Fruit fly (Drosophila melanogaster) whole organism, wandering third instar larva: ENCODE results near the gene CG13059.

Experiments used
- Abd-B ChIP-seq: fragments of >200 bp; optimal IDR thresholded peaks from 2 replicates; lab custom pipeline; 2017; ENCODE audit warnings: missing biosample characterization, missing genetic modification characterization
- CrebA ChIP-seq: fragments of 200-800 bp; sonication (Bioruptor generic); optimal IDR thresholded peaks from 2 replicates; lab custom pipeline; 2016; ENCODE audit warnings: missing biosample characterization, mild to moderate bottlenecking, missing genetic modification characterization, borderline replicate concordance
- Dfd ChIP-seq: fragments of >200 bp; optimal IDR thresholded peaks from 2 replicates; lab custom pipeline; 2017; ENCODE audit warnings: missing biosample characterization, missing genetic modification characterization
- HLH106 ChIP-seq: fragments of 200-800 bp; optimal IDR thresholded peaks from 3 replicates; lab custom pipeline; 2019; ENCODE audit warnings: missing biosample characterization, mild to moderate bottlenecking, missing genetic modification characterization, moderate library complexity
- Hnf4 ChIP-seq: fragments of 200-800 bp; sonication (Bioruptor generic); optimal IDR thresholded peaks from 2 replicates; lab custom pipeline; 2016; ENCODE audit warnings: missing biosample characterization, mild to moderate bottlenecking, missing genetic modification characterization
- Hr78 ChIP-seq: fragments of >200 bp; optimal IDR thresholded peaks from 2 replicates; lab custom pipeline; 2017; ENCODE audit warnings: missing biosample characterization, missing genetic modification characterization
- Hr83 ChIP-seq: fragments of 200-300 bp; sonication (Bioruptor generic); optimal IDR thresholded peaks from 2 replicates; lab custom pipeline; 2016; ENCODE audit warnings: missing biosample characterization, mild to moderate bottlenecking, missing genetic modification characterization, moderate library complexity; ENCODE audit not compliant: poor library complexity, severe bottlenecking
- Jra ChIP-seq: sonication (Bioruptor generic); optimal IDR thresholded peaks from 2 replicates; lab custom pipeline; 2016; ENCODE audit warnings: missing biosample characterization, missing genetic modification characterization
- Mio ChIP-seq: sonication (Bioruptor generic); optimal IDR thresholded peaks from 2 replicates; lab custom pipeline; 2016; ENCODE audit warnings: missing biosample characterization, missing genetic modification characterization
- Myc ChIP-seq: fragments of >200 bp; optimal IDR thresholded peaks from 2 replicates; lab custom pipeline; 2017
- N ChIP-seq: fragments of >200 bp; optimal IDR thresholded peaks from 2 replicates; lab custom pipeline; 2018; ENCODE audit warnings: missing biosample characterization, missing external identifiers, missing genetic modification characterization
- OdsH ChIP-seq: fragments of 200-800 bp; sonication (Bioruptor generic); optimal IDR thresholded peaks from 2 replicates; lab custom pipeline; 2016; ENCODE audit warnings: missing biosample characterization, mild to moderate bottlenecking, missing genetic modification characterization
- Rel ChIP-seq, 2 experiments: fragments of 200-800 bp; sonication (Bioruptor generic) in 1 of 2; optimal IDR thresholded peaks; 2 replicates in 1 of 2; 3 replicates in 1 of 2; lab custom pipeline; 2016 to 2019; ENCODE audit warnings: mild to moderate bottlenecking in 2 of 2, missing biosample characterization in 2 of 2, missing genetic modification characterization in 2 of 2, moderate library complexity in 1 of 2
- Vsx2 ChIP-seq: fragments of 200-300, 225-300 bp; sonication (Bioruptor generic); optimal IDR thresholded peaks from 2 replicates; lab custom pipeline; 2018; ENCODE audit warnings: missing biosample characterization, missing genetic modification characterization; ENCODE audit not compliant: partially characterized antibody
- brk ChIP-seq: fragments of 200-800 bp; sonication (Bioruptor generic); optimal IDR thresholded peaks from 2 replicates; lab custom pipeline; 2016; ENCODE audit warnings: missing biosample characterization, mild to moderate bottlenecking, missing genetic modification characterization
- dl ChIP-seq, 2 experiments: fragments of 175-275, 200-275 bp in 1 of 2; fragments of 200-275 bp in 1 of 2; sonication (Bioruptor generic); optimal IDR thresholded peaks; lab custom pipeline; 2018; ENCODE audit warnings: mild to moderate bottlenecking in 2 of 2, missing biosample characterization in 2 of 2, missing genetic modification characterization in 2 of 2, moderate library complexity in 2 of 2; ENCODE audit not compliant: partially characterized antibody in 2 of 2, insufficient read depth in 1 of 2
- dmrt93B ChIP-seq: fragments of 200-800 bp; sonication (Bioruptor generic); optimal IDR thresholded peaks from 2 replicates; lab custom pipeline; 2018; ENCODE audit warnings: missing biosample characterization, mild to moderate bottlenecking, missing genetic modification characterization
- foxo ChIP-seq, 2 experiments: fragments of 200-800 bp; sonication (Bioruptor generic); optimal IDR thresholded peaks; 2 replicates in 1 of 2; 3 replicates in 1 of 2; lab custom pipeline; 2016 to 2017; ENCODE audit warnings: missing biosample characterization in 2 of 2, missing genetic modification characterization in 2 of 2
- fru ChIP-seq: fragments of 200-800 bp; sonication (Bioruptor generic); optimal IDR thresholded peaks from 3 replicates; lab custom pipeline; 2016; ENCODE audit warnings: missing biosample characterization, mild to moderate bottlenecking, missing genetic modification characterization
- jim ChIP-seq: fragments of 175-275, 200-325 bp; sonication (Bioruptor generic); optimal IDR thresholded peaks from 2 replicates; lab custom pipeline; 2016; ENCODE audit warnings: missing biosample characterization, mild to moderate bottlenecking, missing genetic modification characterization
- lola ChIP-seq: fragments of >200 bp; optimal IDR thresholded peaks from 2 replicates; lab custom pipeline; 2017; ENCODE audit warnings: missing biosample characterization, missing genetic modification characterization
- pan ChIP-seq: fragments of >200 bp; optimal IDR thresholded peaks from 2 replicates; lab custom pipeline; 2017
- psq ChIP-seq: fragments of 200-800 bp; sonication (Bioruptor generic); optimal IDR thresholded peaks from 3 replicates; lab custom pipeline; 2017; ENCODE audit warnings: missing biosample characterization, mild to moderate bottlenecking, missing genetic modification characterization, moderate library complexity
- sage ChIP-seq: fragments of 200-800 bp; sonication (Bioruptor generic); optimal IDR thresholded peaks from 2 replicates; lab custom pipeline; 2016; ENCODE audit warnings: missing biosample characterization, mild to moderate bottlenecking, missing genetic modification characterization
- sv ChIP-seq: fragments of 200-800 bp; sonication (Bioruptor generic); optimal IDR thresholded peaks from 3 replicates; lab custom pipeline; 2016; ENCODE audit warnings: missing biosample characterization, missing genetic modification characterization
- tai ChIP-seq: sonication (Bioruptor generic); optimal IDR thresholded peaks from 2 replicates; lab custom pipeline; 2016; ENCODE audit warnings: missing biosample characterization, missing genetic modification characterization
- usp ChIP-seq: fragments of >200 bp; optimal IDR thresholded peaks from 2 replicates; lab custom pipeline; 2017; ENCODE audit warnings: missing biosample characterization, missing genetic modification characterization
- woc ChIP-seq: sonication (Bioruptor generic); optimal IDR thresholded peaks from 2 replicates; lab custom pipeline; 2016; ENCODE audit warnings: missing biosample characterization, mild to moderate bottlenecking, missing genetic modification characterization

The CG13059 gene

dm6 chr3L:16286258-16286657 is 37.2 kb upstream of the CG13059 start (continued):
- TF ChIP-seq CrebA (GFP tag; lab: Kevin White, UChicago): no peak

- no peak for TF ChIP-seq Mio
- TF ChIP-seq sv (GFP tag; lab: Kevin White, UChicago): no peak
- no peak for TF ChIP-seq dl (GFP tag; optimal IDR thresholded peaks at IDR 0.05; lab: Kevin White, UChicago; ENCODE audit: insufficient read depth in 1 of 2, partially characterized antibody in 2 of 2)
- no peak for TF ChIP-seq Hr83
- TF ChIP-seq Dfd: no peak
- no peak for TF ChIP-seq Rel (GFP tag; optimal IDR thresholded peaks at IDR 0.05; lab: Kevin White, UChicago)
- TF ChIP-seq Rel (tag; optimal IDR thresholded peaks at IDR 0.05; lab: Kevin White, UChicago): no peak
- no peak for TF ChIP-seq lola (GFP tag; lab: Kevin White, UChicago)
- TF ChIP-seq dmrt93B: no peak
- no peak for TF ChIP-seq jim
- TF ChIP-seq CrebA (GFP tag; lab: Kevin White, UChicago): no peak
- no peak for TF ChIP-seq Vsx2 (GFP tag; lab: Kevin White, UChicago)
- TF ChIP-seq foxo (GFP tag; optimal IDR thresholded peaks at IDR 0.05; lab: Kevin White, UChicago): no peak
- TF ChIP-seq sage (GFP tag; lab: Kevin White, UChicago): no peak
Measured at dm6 chr3L:16288322-16288721, 35.1 kb upstream of the CG13059 start, which contains the start of gene CG13046. Gene CG13046, minus strand, starts transcription at chr3L:16288422.

- TF ChIP-seq Myc (lab: Kevin White, UChicago): no peak
- TF ChIP-seq Hr78 (GFP tag; lab: Kevin White, UChicago): no peak
- no peak for TF ChIP-seq brk (GFP tag; lab: Kevin White, UChicago)
- no peak for TF ChIP-seq usp (GFP tag; lab: Kevin White, UChicago)
- no peak for TF ChIP-seq lola (GFP tag; lab: Kevin White, UChicago)
- TF ChIP-seq N: no peak
- peak in 1 of 2 experiments; percentile 9 for TF ChIP-seq foxo (GFP tag; optimal IDR thresholded peaks at IDR 0.05; lab: Kevin White, UChicago)
Measured at dm6 chr3L:16289067-16289466, 34.4 kb upstream of the CG13059 start.

dm6 chr3L:16290850-16291249 is 32.6 kb upstream of the CG13059 start, which contains the start of gene CG13045:
Gene CG13045, minus strand, starts transcription at chr3L:16290950.
- TF ChIP-seq usp (GFP tag; lab: Kevin White, UChicago): no peak
- no peak for TF ChIP-seq fru (GFP tag; lab: Kevin White, UChicago)
- TF ChIP-seq Hr83: no peak
- no peak for TF ChIP-seq Jra
- TF ChIP-seq Myc (lab: Kevin White, UChicago): no peak
- no peak for TF ChIP-seq CrebA (GFP tag; lab: Kevin White, UChicago)
- TF ChIP-seq tai (GFP tag; lab: Kevin White, UChicago): no peak
- TF ChIP-seq pan (lab: Kevin White, UChicago): no peak
- TF ChIP-seq Abd-B (GFP tag; lab: Kevin White, UChicago): no peak
- no peak for TF ChIP-seq Dfd
- no peak for TF ChIP-seq dmrt93B
- no peak for TF ChIP-seq Mio
- TF ChIP-seq lola (GFP tag; lab: Kevin White, UChicago): no peak
- no peak for TF ChIP-seq HLH106 (tag; lab: Kevin White, UChicago)
- TF ChIP-seq Hr78 (GFP tag; lab: Kevin White, UChicago): no peak
- TF ChIP-seq woc (GFP tag; lab: Kevin White, UChicago): no peak
- no peak for TF ChIP-seq sage (GFP tag; lab: Kevin White, UChicago)
- no peak for TF ChIP-seq Hnf4
- no peak for TF ChIP-seq OdsH (GFP tag; lab: Kevin White, UChicago)
- TF ChIP-seq psq (GFP tag; lab: Kevin White, UChicago): no peak

- TF ChIP-seq pan (lab: Kevin White, UChicago) (no peak), Vsx2 (GFP tag; lab: Kevin White, UChicago) (peak; percentile 88), dl (GFP tag; optimal IDR thresholded peaks at IDR 0.05; lab: Kevin White, UChicago; ENCODE audit: insufficient read depth in 1 of 2, partially characterized antibody in 2 of 2) (no peak), Hnf4 (no peak), lola (GFP tag; lab: Kevin White, UChicago) (peak; percentile 51), Myc (lab: Kevin White, UChicago) (peak; percentile 76), Rel (GFP tag; optimal IDR thresholded peaks at IDR 0.05; lab: Kevin White, UChicago) (no peak), Rel (tag; optimal IDR thresholded peaks at IDR 0.05; lab: Kevin White, UChicago) (no peak), N (peak; percentile 32), fru (GFP tag; lab: Kevin White, UChicago) (no peak)
Measured at dm6 chr3L:16291678-16292077, 31.8 kb upstream of the CG13059 start.
